Worm (Caenorhabditis elegans) whole organism, L4 larva: ENCODE measurements around the gene atg-4.2.

Experiments
- F37D6.2 ChIP-seq: sonication (generic microtip); optimal IDR thresholded peaks from 2 replicates; lab custom pipeline; 2016; ENCODE audit warnings: mild to moderate bottlenecking, missing genetic modification characterization, missing compliant biosample characterization
- F49E8.2 ChIP-seq: sonication (generic microtip); optimal IDR thresholded peaks from 2 replicates; lab custom pipeline; 2016; ENCODE audit warnings: missing compliant biosample characterization, mild to moderate bottlenecking, missing genetic modification characterization, borderline replicate concordance
- R02D3.7 ChIP-seq: fragments of 150-350 bp; sonication (generic microtip); optimal IDR thresholded peaks from 3 replicates; lab custom pipeline; 2014; ENCODE audit warnings: missing biosample characterization, missing genetic modification characterization
- T20F7.1 ChIP-seq: fragments of 200-800 bp; sonication (Bioruptor generic); optimal IDR thresholded peaks from 2 replicates; lab custom pipeline; 2018; ENCODE audit warnings: mild to moderate bottlenecking, missing genetic modification characterization, missing compliant biosample characterization
- T26A8.4 ChIP-seq: fragments of 200-800 bp; sonication (Bioruptor generic); IDR thresholded peaks from 2 replicates; pipeline ENCODE4 v1.3.6; 2022; ENCODE audit warnings: missing genetic modification characterization, missing compliant biosample characterization
- Y105C5A.15 ChIP-seq: fragments of 200-800 bp; sonication (Bioruptor generic); IDR thresholded peaks from 2 replicates; pipeline ENCODE4 v1.3.6; 2022; ENCODE audit warnings: missing genetic modification characterization, missing compliant biosample characterization
- ZK337.2 ChIP-seq: fragments of 200-800 bp; sonication (Bioruptor generic); IDR thresholded peaks from 2 replicates; pipeline ENCODE4 v1.3.6; 2022; ENCODE audit warnings: missing genetic modification reagents, missing genetic modification characterization, missing compliant biosample characterization
- ZK546.5 ChIP-seq, 2 experiments: sonication (generic microtip); optimal IDR thresholded peaks; 2 replicates each; lab custom pipeline; 2017; ENCODE audit warnings: missing biosample characterization in 2 of 2, missing genetic modification characterization in 2 of 2
- aha-1 ChIP-seq: fragments of 150-350 bp; peaks from one replicate; lab custom pipeline; 2014; ENCODE audit warnings: missing biosample characterization, missing genetic modification characterization
- ama-1 ChIP-seq: fragments of 150-350 bp; optimal IDR thresholded peaks from 2 replicates; lab custom pipeline; 2014; ENCODE audit warnings: inconsistent platforms, mixed read lengths
- attf-4 ChIP-seq: sonication (generic microtip); optimal IDR thresholded peaks from 3 replicates; lab custom pipeline; 2017; ENCODE audit warnings: missing biosample characterization, missing genetic modification characterization
- ceh-28 ChIP-seq: fragments of 150-350 bp; optimal IDR thresholded peaks from 2 replicates; lab custom pipeline; 2014; ENCODE audit warnings: missing biosample characterization, missing genetic modification reagents, missing genetic modification characterization
- ceh-44 ChIP-seq: fragments of 200-800 bp; sonication (Bioruptor generic); IDR thresholded peaks from 2 replicates; pipeline ENCODE4 v1.3.6; 2022; ENCODE audit warnings: missing genetic modification reagents, missing genetic modification characterization, missing compliant biosample characterization
- ceh-62 ChIP-seq: sonication (generic microtip); optimal IDR thresholded peaks from 2 replicates; lab custom pipeline; 2017; ENCODE audit warnings: missing biosample characterization, missing genetic modification characterization
- ces-1 ChIP-seq: fragments of 150-350 bp; sonication (generic microtip); optimal IDR thresholded peaks from 4 replicates; lab custom pipeline; 2014; ENCODE audit warnings: missing biosample characterization, missing genetic modification reagents, missing genetic modification characterization
- cey-2 ChIP-seq: sonication (generic microtip); optimal IDR thresholded peaks from 3 replicates; lab custom pipeline; 2017; ENCODE audit warnings: missing genetic modification characterization, mild to moderate bottlenecking, missing compliant biosample characterization, antibody characterized with exemption, borderline replicate concordance; ENCODE audit not compliant: insufficient read depth
- dmd-6 ChIP-seq: fragments of 200-800 bp; sonication (Bioruptor generic); IDR thresholded peaks from 2 replicates; pipeline ENCODE4 v1.3.6; 2022; ENCODE audit warnings: missing genetic modification reagents, missing genetic modification characterization, missing compliant biosample characterization
- dmd-9 ChIP-seq: fragments of 200-800 bp; sonication (Bioruptor generic); IDR thresholded peaks from 2 replicates; pipeline ENCODE4 v1.3.6; 2022; ENCODE audit warnings: missing genetic modification reagents, missing genetic modification characterization, missing compliant biosample characterization
- egl-43 ChIP-seq: fragments of 200-800 bp; sonication (Bioruptor generic); IDR thresholded peaks from 2 replicates; pipeline ENCODE4 v1.3.6; 2022; ENCODE audit warnings: missing genetic modification reagents, missing genetic modification characterization, missing compliant biosample characterization
- fkh-10 ChIP-seq: fragments of 150-350 bp; optimal IDR thresholded peaks from 2 replicates; lab custom pipeline; 2014; ENCODE audit warnings: missing biosample characterization, missing genetic modification reagents, missing genetic modification characterization
- gei-8 ChIP-seq: fragments of 200-800 bp; sonication (Bioruptor generic); optimal IDR thresholded peaks from 2 replicates; lab custom pipeline; 2018; ENCODE audit warnings: mild to moderate bottlenecking, missing genetic modification characterization, missing compliant biosample characterization
- hlh-11 ChIP-seq: fragments of 200-800 bp; sonication (Bioruptor generic); optimal IDR thresholded peaks from 2 replicates; lab custom pipeline; 2018; ENCODE audit warnings: mild to moderate bottlenecking, missing genetic modification characterization, missing compliant biosample characterization
- hlh-30 ChIP-seq: sonication (generic microtip); optimal IDR thresholded peaks from 2 replicates; lab custom pipeline; 2017; ENCODE audit warnings: antibody characterized with exemption, mild to moderate bottlenecking, missing genetic modification characterization, missing compliant biosample characterization; ENCODE audit not compliant: insufficient read depth
- hmg-1.1 ChIP-seq: fragments of 200-800 bp; sonication (Bioruptor generic); IDR thresholded peaks from 2 replicates; pipeline ENCODE4 v1.3.6; 2022; ENCODE audit warnings: missing genetic modification reagents, missing genetic modification characterization, missing compliant biosample characterization
- lim-7 ChIP-seq: fragments of 200-800 bp; sonication (Bioruptor generic); IDR thresholded peaks from 2 replicates; pipeline ENCODE4 v1.3.6; 2022; ENCODE audit warnings: missing genetic modification characterization, missing compliant biosample characterization
- lin-1 ChIP-seq: fragments of 200-800 bp; sonication (Bioruptor generic); IDR thresholded peaks from 2 replicates; pipeline ENCODE4 v1.3.6; 2022; ENCODE audit warnings: missing genetic modification reagents, missing genetic modification characterization, missing compliant biosample characterization
- lin-13 ChIP-seq: fragments of 150-350 bp; optimal IDR thresholded peaks from 2 replicates; lab custom pipeline; 2014; ENCODE audit warnings: missing biosample characterization, missing genetic modification reagents, missing genetic modification characterization
- lin-38 ChIP-seq: fragments of 200-800 bp; sonication (Bioruptor generic); IDR thresholded peaks from 2 replicates; pipeline ENCODE4 v1.3.6; 2022; ENCODE audit warnings: missing genetic modification reagents, missing genetic modification characterization, missing compliant biosample characterization
- lin-39 ChIP-seq: fragments of 150-350 bp; optimal IDR thresholded peaks from 2 replicates; lab custom pipeline; 2014; ENCODE audit warnings: missing biosample characterization, missing genetic modification reagents, missing genetic modification characterization
- mdl-1 ChIP-seq, 2 experiments: fragments of 150-350 bp in 1 of 2; sonication (generic microtip) in 1 of 2; optimal IDR thresholded peaks; 2 replicates each; lab custom pipeline; 2014 to 2017; ENCODE audit warnings: missing biosample characterization in 2 of 2, missing genetic modification characterization in 2 of 2
- mep-1 ChIP-seq: fragments of 150-350 bp; sonication (generic microtip); optimal IDR thresholded peaks from 3 replicates; lab custom pipeline; 2014; ENCODE audit warnings: missing biosample characterization, missing genetic modification characterization
- nhr-102 ChIP-seq: sonication (generic microtip); optimal IDR thresholded peaks from 2 replicates; lab custom pipeline; 2016; ENCODE audit warnings: mild to moderate bottlenecking, missing genetic modification characterization, moderate library complexity, missing compliant biosample characterization
- nhr-111 ChIP-seq: fragments of 200-800 bp; sonication (Bioruptor generic); optimal IDR thresholded peaks from 2 replicates; lab custom pipeline; 2018; ENCODE audit warnings: mild to moderate bottlenecking, missing genetic modification characterization, missing compliant biosample characterization
- nhr-28 ChIP-seq: fragments of 150-350 bp; optimal IDR thresholded peaks from 2 replicates; lab custom pipeline; 2014; ENCODE audit warnings: missing biosample characterization, missing genetic modification characterization
- nhr-42 ChIP-seq: fragments of 200-800 bp; sonication (Bioruptor generic); IDR thresholded peaks from 2 replicates; pipeline ENCODE4 v1.3.6; 2022; ENCODE audit warnings: missing genetic modification characterization, missing compliant biosample characterization
- nhr-48 ChIP-seq: sonication (generic microtip); optimal IDR thresholded peaks from 2 replicates; lab custom pipeline; 2016; ENCODE audit warnings: mild to moderate bottlenecking, missing genetic modification characterization, missing compliant biosample characterization
- pha-4 ChIP-seq, 2 experiments: fragments of 150-350 bp in 1 of 2; fragments of 200-800 bp in 1 of 2; sonication (Bioruptor generic) in 1 of 2; IDR thresholded peaks in 1 of 2; optimal IDR thresholded peaks in 1 of 2; 2 replicates each; pipeline versions ENCODE4 v1.3.6 to Lab custom; 2014 to 2022; ENCODE audit warnings: missing genetic modification characterization in 2 of 2, missing genetic modification reagents in 2 of 2, missing biosample characterization in 1 of 2, missing compliant biosample characterization in 1 of 2
- php-3 ChIP-seq: fragments of 200-800 bp; sonication (Bioruptor generic); IDR thresholded peaks from 2 replicates; pipeline ENCODE4 v1.3.6; 2022; ENCODE audit warnings: missing genetic modification reagents, missing genetic modification characterization, missing compliant biosample characterization
- saeg-2 ChIP-seq: fragments of 200-800 bp; sonication (Bioruptor generic); IDR thresholded peaks from 2 replicates; pipeline ENCODE4 v1.3.6; 2022; ENCODE audit warnings: missing genetic modification reagents, missing genetic modification characterization, missing compliant biosample characterization
- set-16 ChIP-seq: fragments of 200-800 bp; sonication (Bioruptor generic); IDR thresholded peaks from 2 replicates; pipeline ENCODE4 v1.3.6; 2022; ENCODE audit warnings: missing genetic modification reagents, missing genetic modification characterization, missing compliant biosample characterization
- snpc-4 ChIP-seq: fragments of 150-350 bp; optimal IDR thresholded peaks from 2 replicates; lab custom pipeline; 2014; ENCODE audit warnings: missing biosample characterization, missing genetic modification characterization
- spr-1 ChIP-seq: sonication (generic microtip); optimal IDR thresholded peaks from 2 replicates; lab custom pipeline; 2016; ENCODE audit warnings: mild to moderate bottlenecking, missing genetic modification characterization, missing compliant biosample characterization
- zag-1 ChIP-seq: fragments of 150-350 bp; optimal IDR thresholded peaks from 2 replicates; lab custom pipeline; 2014; ENCODE audit warnings: missing biosample characterization, missing genetic modification characterization
- zfp-3 ChIP-seq: fragments of 200-800 bp; sonication (Bioruptor generic); conservative IDR thresholded peaks from 2 replicates; pipeline ENCODE4 v1.3.6; 2022; ENCODE audit warnings: missing genetic modification reagents, missing genetic modification characterization, missing compliant biosample characterization
- zip-11 ChIP-seq: fragments of 200-800 bp; sonication (Bioruptor generic); IDR thresholded peaks from 2 replicates; pipeline ENCODE4 v1.3.6; 2022; ENCODE audit warnings: missing genetic modification characterization, missing compliant biosample characterization
- ztf-11 ChIP-seq: fragments of 150-350 bp; optimal IDR thresholded peaks from 2 replicates; lab custom pipeline; 2014; ENCODE audit warnings: missing biosample characterization, missing genetic modification characterization
- ztf-7 ChIP-seq: fragments of 150-350 bp; optimal IDR thresholded peaks from 2 replicates; lab custom pipeline; 2014; ENCODE audit warnings: missing biosample characterization, missing genetic modification characterization

atg-4.2 gene

DNA sequence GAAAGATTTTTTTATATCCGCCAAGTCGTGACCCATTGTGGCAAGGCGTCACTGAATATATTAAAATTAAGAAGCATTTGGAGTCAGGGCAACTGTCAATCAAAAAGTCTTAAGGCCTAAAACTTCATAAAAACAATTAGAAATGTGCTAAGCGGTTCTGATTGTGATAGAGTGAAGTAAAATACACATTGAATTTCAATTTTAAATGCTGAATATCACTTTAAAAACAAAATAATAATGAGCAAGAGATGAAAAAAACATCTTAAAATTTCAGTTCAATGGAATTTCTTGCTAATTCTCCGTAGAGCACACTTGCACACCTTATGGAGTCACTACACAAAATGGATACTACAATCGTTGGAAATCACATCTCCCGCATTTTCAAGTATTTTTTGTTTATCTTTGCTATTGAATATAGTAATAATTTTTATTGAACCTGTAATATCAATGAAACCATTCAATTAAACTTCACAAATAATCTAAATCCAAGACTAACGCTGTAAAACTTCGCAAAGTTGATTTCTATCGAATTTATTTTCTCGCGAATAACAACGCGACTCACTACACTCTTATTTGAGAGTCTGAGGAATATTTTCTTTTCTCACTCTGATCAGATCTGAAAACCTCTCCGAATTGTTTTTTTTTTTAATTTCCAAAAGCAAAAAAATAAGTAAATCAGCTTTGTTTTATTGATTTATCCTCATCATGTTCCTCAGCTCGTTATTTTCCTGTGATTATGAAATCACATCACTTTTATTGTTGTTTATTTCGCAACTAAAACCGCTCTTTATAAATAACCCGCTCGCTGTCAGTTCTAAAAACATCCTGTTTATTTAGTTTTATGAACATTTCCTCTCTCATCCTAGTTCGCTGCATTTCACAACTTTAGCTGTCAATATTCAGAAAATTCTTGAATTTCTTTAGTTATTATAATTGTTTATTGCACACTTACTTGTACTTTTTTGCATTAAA lies 32.1 kb upstream of the atg-4.2 start, which contains the start of gene mars-1 (continued):
- TF ChIP-seq nhr-48 (tag; lab: Kevin White, UChicago) (no peak), zip-11 (no peak), R02D3.7 (tag; lab: Kevin White, UChicago) (no peak), attf-4 (tag; lab: Kevin White, UChicago) (no peak), lim-7 (no peak), ces-1 (GFP tag; lab: Kevin White, UChicago) (no peak), dmd-9 (GFP tag; lab: Robert Waterston, UW) (peak; percentile 36; the same call in 1 of the 2 replicates)

DNA sequence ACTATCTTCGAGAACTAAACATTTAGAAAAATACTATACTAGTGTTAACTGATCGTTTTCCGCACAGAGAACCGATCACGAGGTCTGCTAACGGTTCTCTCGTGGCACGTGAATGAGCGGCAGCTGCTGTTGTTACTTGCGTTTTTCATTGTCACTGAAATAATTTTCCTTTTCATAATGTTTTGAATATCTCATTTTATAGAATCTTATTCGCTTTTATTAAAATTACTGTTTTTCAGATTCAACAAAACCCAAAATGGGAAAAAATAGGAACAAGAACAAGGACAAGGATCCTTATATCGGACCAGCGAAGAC lies 31.5 kb upstream of the atg-4.2 start, which contains the start of gene F58B3.6:
Gene F58B3.6 (plus strand): TSS at position 240 of the 315 bp plus-strand sequence.
- TF ChIP-seq hlh-11 (tag; lab: Kevin White, UChicago) (peak; percentile 74), hlh-30 (tag; lab: Kevin White, UChicago) (peak; percentile 96), set-16 (no peak), zag-1 (tag; lab: Kevin White, UChicago) (no peak), nhr-111 (GFP tag; lab: Kevin White, UChicago) (no peak), gei-8 (GFP tag; lab: Kevin White, UChicago) (no peak), ztf-7 (tag; lab: Kevin White, UChicago) (no peak), lim-7 (no peak), mep-1 (tag; lab: Kevin White, UChicago) (peak; percentile 30), fkh-10 (no peak), pha-4 (GFP tag; IDR thresholded peaks at IDR 0.05; lab: Robert Waterston, UW) (no peak), pha-4 (tag; optimal IDR thresholded peaks at IDR 0.05; lab: Kevin White, UChicago) (no peak), T26A8.4 (GFP tag; lab: Robert Waterston, UW) (no peak), ZK337.2 (GFP tag; lab: Robert Waterston, UW) (no peak), F37D6.2 (tag; lab: Kevin White, UChicago) (no peak), ceh-28 (tag; lab: Kevin White, UChicago) (no peak), php-3 (GFP tag; lab: Robert Waterston, UW) (no peak), egl-43 (GFP tag; lab: Robert Waterston, UW) (no peak), lin-38 (no peak; the same call in 1 of the 2 replicates), ztf-11 (tag; lab: Kevin White, UChicago) (no peak), ces-1 (GFP tag; lab: Kevin White, UChicago) (no peak), ZK546.5 (tag; optimal IDR thresholded peaks at IDR 0.05; lab: Kevin White, UChicago) (no peak), lin-1 (GFP tag; lab: Robert Waterston, UW) (no peak), zfp-3 (no peak), lin-13 (no peak), Y105C5A.15 (GFP tag; lab: Robert Waterston, UW) (no peak), ceh-44 (GFP tag; lab: Robert Waterston, UW) (no peak), nhr-102 (tag; lab: Kevin White, UChicago) (no peak), snpc-4 (tag; lab: Kevin White, UChicago) (no peak), nhr-42 (no peak), dmd-6 (GFP tag; lab: Robert Waterston, UW) (no peak), aha-1 (peak; percentile 62), saeg-2 (GFP tag; lab: Robert Waterston, UW) (no peak), mdl-1 (tag; optimal IDR thresholded peaks at IDR 0.05; lab: Kevin White, UChicago) (peak in 1 of 2 experiments; percentile 64), spr-1 (tag; lab: Kevin White, UChicago) (no peak), cey-2 (tag; lab: Kevin White, UChicago) (no peak), lin-39 (tag; lab: Kevin White, UChicago) (no peak), hmg-1.1 (GFP tag; lab: Robert Waterston, UW) (0 out of 2 replicates have a peak, but pooled peaks have one; percentile 24), R02D3.7 (tag; lab: Kevin White, UChicago) (no peak), T20F7.1 (no peak), nhr-28 (tag; lab: Kevin White, UChicago) (peak; percentile 72), ceh-62 (no peak), F49E8.2 (tag; lab: Kevin White, UChicago) (no peak), ama-1 (lab: Kevin White, UChicago) (no peak)
